Fruit fly (Drosophila melanogaster): ENCODE data around the gene CG10903.
A peak's percentile ranks its signal among the peaks of the same experiment; 100 is the strongest.

Gene CG10903

DNA sequence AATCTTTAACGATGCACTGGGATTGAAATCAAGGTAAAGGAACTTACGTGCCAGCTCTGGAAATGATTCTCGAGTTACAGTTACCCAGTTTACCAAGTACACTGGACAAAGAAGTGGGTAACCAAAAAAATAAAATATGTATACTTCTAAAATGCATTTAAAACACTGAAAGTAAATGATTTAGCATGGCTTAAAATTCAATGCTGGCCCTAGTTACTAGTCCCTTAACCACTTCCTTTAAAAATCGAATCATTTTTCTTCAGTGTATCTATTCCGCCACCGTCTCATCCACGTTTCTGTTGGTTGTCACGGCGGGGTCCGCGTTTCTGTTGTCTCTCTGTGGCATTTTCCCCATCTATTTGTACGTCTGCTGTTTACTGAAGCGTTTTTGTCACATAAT is 42.4 kb downstream of the CG10903 start:
- peak; percentile 7 for TF ChIP-seq CG18619 (GFP tag; optimal IDR thresholded peaks at IDR 0.05)
- no peak for TF ChIP-seq bbx (GFP tag; IDR thresholded peaks at IDR 0.05; ENCODE audit: partially characterized antibody)
- peak; percentile 23; the same call in 1 of the 3 replicates for TF ChIP-seq tgo (GFP tag; IDR thresholded peaks at IDR 0.05)
- no peak for TF ChIP-seq pita (GFP tag; optimal IDR thresholded peaks at IDR 0.05)
- TF ChIP-seq CG4404 (GFP tag; IDR thresholded peaks at IDR 0.05), result peak; percentile 10; the same call in 1 of the 2 replicates
- peak; percentile 40 for TF ChIP-seq nmo (GFP tag; optimal IDR thresholded peaks at IDR 0.05)
- peak; percentile 48 for TF ChIP-seq Rfx (GFP tag; IDR thresholded peaks at IDR 0.05)
- peak; percentile 20 for TF ChIP-seq mam (GFP tag; optimal IDR thresholded peaks at IDR 0.05)
- TF ChIP-seq CG17385 (GFP tag; optimal IDR thresholded peaks at IDR 0.05), result no peak
- TF ChIP-seq MTF-1 (GFP tag; optimal IDR thresholded peaks at IDR 0.05; ENCODE audit: borderline replicate concordance), result no peak
- TF ChIP-seq CG7987 (GFP tag; optimal IDR thresholded peaks at IDR 0.05), result no peak
- peak in 1 of 2 experiments; percentile 47 for TF ChIP-seq Hr51 (GFP tag; optimal IDR thresholded peaks at IDR 0.05)
- peak; percentile 39 for TF ChIP-seq ind (GFP tag; optimal IDR thresholded peaks at IDR 0.05)
- no peak for TF ChIP-seq Xrp1 (GFP tag; IDR thresholded peaks at IDR 0.05)
- TF ChIP-seq dmrt99B (tag; optimal IDR thresholded peaks at IDR 0.05), result peak; percentile 54
- TF ChIP-seq NK7.1 (GFP tag; optimal IDR thresholded peaks at IDR 0.05), result no peak
- peak; percentile 25 for TF ChIP-seq Xbp1 (GFP tag; optimal IDR thresholded peaks at IDR 0.05)
- TF ChIP-seq CG12155 (GFP tag; optimal IDR thresholded peaks at IDR 0.05), result no peak
- TF ChIP-seq D (optimal IDR thresholded peaks at IDR 0.05), result no peak
- TF ChIP-seq D (GFP tag; optimal IDR thresholded peaks at IDR 0.05), result no peak
- TF ChIP-seq twi (tag; optimal IDR thresholded peaks at IDR 0.05), result no peak
- no peak for TF ChIP-seq Max (GFP tag; optimal IDR thresholded peaks at IDR 0.05)
- TF ChIP-seq Lhr (GFP tag; optimal IDR thresholded peaks at IDR 0.05), result no peak
- peak; percentile 22 for TF ChIP-seq CG9817 (tag; optimal IDR thresholded peaks at IDR 0.05)
- no peak for TF ChIP-seq Lim3 (GFP tag; IDR thresholded peaks at IDR 0.05)
- no peak for TF ChIP-seq Chrac-16 (GFP tag; optimal IDR thresholded peaks at IDR 0.05)
- TF ChIP-seq zf30C (GFP tag; optimal IDR thresholded peaks at IDR 0.05), result no peak
- TF ChIP-seq CG9932 (GFP tag; IDR thresholded peaks at IDR 0.05), result peak; percentile 35; the same call in 1 of the 2 replicates
- TF ChIP-seq chinmo (GFP tag; IDR thresholded peaks at IDR 0.05; ENCODE audit: partially characterized antibody), result no peak
- TF ChIP-seq ase (GFP tag; IDR thresholded peaks at IDR 0.05), result no peak
- no peak for TF ChIP-seq E2f2 (GFP tag; IDR thresholded peaks at IDR 0.05)
- TF ChIP-seq CG10543 (GFP tag; optimal IDR thresholded peaks at IDR 0.05), result no peak
- TF ChIP-seq Gug (GFP tag; IDR thresholded peaks at IDR 0.05), result no peak
- peak; percentile 30 for TF ChIP-seq Fer3 (tag; optimal IDR thresholded peaks at IDR 0.05)
- TF ChIP-seq CG7839 (tag; optimal IDR thresholded peaks at IDR 0.05), result peak; percentile 56
- no peak for TF ChIP-seq tap (tag; optimal IDR thresholded peaks at IDR 0.05)
- TF ChIP-seq CG10366 (GFP tag; IDR thresholded peaks at IDR 0.05), result peak; percentile 12; the same call in 1 of the 2 replicates
- peak; percentile 73 for TF ChIP-seq CG18599 (GFP tag; optimal IDR thresholded peaks at IDR 0.05)
- no peak for TF ChIP-seq CG15011 (GFP tag; optimal IDR thresholded peaks at IDR 0.05)
- TF ChIP-seq CG13424 (tag; optimal IDR thresholded peaks at IDR 0.05), result peak; percentile 9
- TF ChIP-seq cwo (GFP tag; optimal IDR thresholded peaks at IDR 0.05), result peak; percentile 44
- no peak for TF ChIP-seq prd (optimal IDR thresholded peaks at IDR 0.05)
- TF ChIP-seq prd (GFP tag; IDR thresholded peaks at IDR 0.05), result peak; percentile 61; the same call in 2 of the 3 replicates
- TF ChIP-seq tna (GFP tag; IDR thresholded peaks at IDR 0.05; ENCODE audit: partially characterized antibody), result no peak
- peak; percentile 60 for TF ChIP-seq ara (GFP tag; IDR thresholded peaks at IDR 0.05)
- TF ChIP-seq pros (GFP tag; optimal IDR thresholded peaks at IDR 0.05), result no peak
- peak; percentile 31; the same call in 1 of the 2 replicates for TF ChIP-seq sob (GFP tag; IDR thresholded peaks at IDR 0.05)
- no peak for TF ChIP-seq nom (GFP tag; optimal IDR thresholded peaks at IDR 0.05)
- TF ChIP-seq ro (GFP tag; IDR thresholded peaks at IDR 0.05), result no peak
- peak; percentile 2 for TF ChIP-seq az2 (GFP tag; optimal IDR thresholded peaks at IDR 0.05)
